Fruit fly (Drosophila melanogaster) whole organism, embryonic: ENCODE measurements around the gene LanB1.

ENCODE experiments used
- Abd-B ChIP-seq: fragments of 200-800 bp; sonication (Bioruptor generic); optimal IDR thresholded peaks from 2 replicates; lab custom pipeline; 2018; ENCODE audit warnings: missing biosample characterization, mild to moderate bottlenecking, missing genetic modification characterization, moderate library complexity
- Asciz ChIP-seq: fragments of 200-800 bp; sonication (Bioruptor generic); optimal IDR thresholded peaks from 2 replicates; lab custom pipeline; 2017; ENCODE audit warnings: missing biosample characterization, mild to moderate bottlenecking, missing genetic modification characterization, missing genetic modification reagents
- Atf-2 ChIP-seq: fragments of 200-800 bp; sonication (Bioruptor generic); optimal IDR thresholded peaks from 2 replicates; lab custom pipeline; 2016; ENCODE audit warnings: missing biosample characterization, missing genetic modification characterization
- Awh ChIP-seq: fragments of 200-800 bp; sonication (Bioruptor generic); IDR thresholded peaks from 2 replicates; pipeline ENCODE4, ENCODE4 v1.3.6; 2022; ENCODE audit warnings: missing biosample characterization, missing genetic modification characterization
- Bdp1 ChIP-seq: fragments of 200-800 bp; sonication (Bioruptor generic); optimal IDR thresholded peaks from 3 replicates; lab custom pipeline; 2016; ENCODE audit warnings: missing biosample characterization, missing genetic modification characterization
- CG10565 ChIP-seq: fragments of 200-800 bp; sonication (Bioruptor generic); optimal IDR thresholded peaks from 3 replicates; lab custom pipeline; 2016; ENCODE audit warnings: missing biosample characterization, mild to moderate bottlenecking, missing genetic modification characterization
- CG11398 ChIP-seq: fragments of 200-800 bp; sonication (Bioruptor generic); optimal IDR thresholded peaks from 2 replicates; lab custom pipeline; 2016; ENCODE audit warnings: missing biosample characterization, missing genetic modification characterization
- CG12236 ChIP-seq: fragments of 200-800 bp; sonication (Bioruptor generic); optimal IDR thresholded peaks from 2 replicates; lab custom pipeline; 2016; ENCODE audit warnings: missing biosample characterization, missing genetic modification characterization
- CG1603 ChIP-seq: fragments of 200-800 bp; sonication (Bioruptor generic); optimal IDR thresholded peaks from 2 replicates; lab custom pipeline; 2019; ENCODE audit warnings: missing biosample characterization, mild to moderate bottlenecking, missing genetic modification characterization, moderate library complexity
- CG16813 ChIP-seq: fragments of 200-800 bp; sonication (Bioruptor generic); IDR thresholded peaks from 3 replicates; pipeline ENCODE4 v1.3.6; 2022; ENCODE audit warnings: missing biosample characterization, missing genetic modification characterization; ENCODE audit not compliant: partially characterized antibody
- CG17359 ChIP-seq: fragments of 200-800 bp; sonication (Bioruptor generic); optimal IDR thresholded peaks from 3 replicates; lab custom pipeline; 2018; ENCODE audit warnings: missing biosample characterization, mild to moderate bottlenecking, missing genetic modification characterization, moderate library complexity
- CG17829 ChIP-seq: fragments of 200-800 bp; optimal IDR thresholded peaks from 2 replicates; lab custom pipeline; 2019; ENCODE audit warnings: missing biosample characterization, mild to moderate bottlenecking, missing genetic modification characterization, moderate library complexity
- CG18599 ChIP-seq: fragments of 200-800 bp; sonication (Bioruptor generic); optimal IDR thresholded peaks from 3 replicates; lab custom pipeline; 2017; ENCODE audit warnings: missing biosample characterization, missing genetic modification characterization, mild to moderate bottlenecking, moderate library complexity, missing genetic modification reagents
- CG30403 ChIP-seq: fragments of 200-800 bp; sonication (Bioruptor generic); optimal IDR thresholded peaks from 3 replicates; lab custom pipeline; 2016; ENCODE audit warnings: missing biosample characterization, missing genetic modification characterization
- CG32772 ChIP-seq: fragments of 200-800 bp; sonication (Bioruptor generic); IDR thresholded peaks from 2 replicates; pipeline ENCODE4 v1.3.6; 2022; ENCODE audit warnings: missing biosample characterization, missing genetic modification characterization
- CG34376 ChIP-seq: fragments of 200-800 bp; sonication (Bioruptor generic); optimal IDR thresholded peaks from 2 replicates; lab custom pipeline; 2018; ENCODE audit warnings: missing biosample characterization, mild to moderate bottlenecking, missing genetic modification characterization
- CG4360 ChIP-seq: fragments of 200-800 bp; sonication (Bioruptor generic); IDR thresholded peaks from 2 replicates; pipeline ENCODE4 v1.3.6; 2022; ENCODE audit warnings: missing biosample characterization, missing genetic modification characterization
- CG6689 ChIP-seq: fragments of 200-800 bp; sonication (Bioruptor generic); IDR thresholded peaks from 2 replicates; pipeline ENCODE4 v1.3.6; 2022; ENCODE audit warnings: missing biosample characterization, missing genetic modification characterization
- CG7372 ChIP-seq: fragments of 200-800 bp; sonication (Bioruptor generic); IDR thresholded peaks from 2 replicates; pipeline ENCODE4 v1.3.6; 2022; ENCODE audit warnings: missing biosample characterization, missing genetic modification characterization
- CG8089 ChIP-seq: fragments of 200-800 bp; sonication (Bioruptor generic); optimal IDR thresholded peaks from 3 replicates; lab custom pipeline; 2016; ENCODE audit warnings: missing biosample characterization, missing genetic modification characterization
- CG9215 ChIP-seq: fragments of 200-800 bp; sonication (Bioruptor generic); IDR thresholded peaks from 2 replicates; pipeline ENCODE4 v1.3.6; 2022; ENCODE audit warnings: missing biosample characterization, missing genetic modification characterization
- CG9932 ChIP-seq: fragments of 200-800 bp; sonication (Bioruptor generic); IDR thresholded peaks from 2 replicates; pipeline ENCODE4 v1.3.6; 2022; ENCODE audit warnings: missing biosample characterization, missing genetic modification characterization
- Dip2 ChIP-seq: fragments of 200-800 bp; sonication (Bioruptor generic); IDR thresholded peaks from 2 replicates; pipeline ENCODE4 v1.3.6; 2022; ENCODE audit warnings: missing biosample characterization, missing genetic modification characterization
- Eip74EF ChIP-seq, 2 experiments: fragments of 200-800 bp in 1 of 2; fragments of >200 bp in 1 of 2; sonication (Bioruptor generic) in 1 of 2; optimal IDR thresholded peaks; 2 replicates each; lab custom pipeline; 2017 to 2019; ENCODE audit warnings: missing biosample characterization in 2 of 2, missing genetic modification characterization in 2 of 2, mild to moderate bottlenecking in 1 of 2, moderate library complexity in 1 of 2
- HLHmδ ChIP-seq: fragments of 200-800 bp; sonication (Bioruptor generic); optimal IDR thresholded peaks from 2 replicates; lab custom pipeline; 2018; ENCODE audit warnings: missing biosample characterization, mild to moderate bottlenecking, missing genetic modification characterization, moderate library complexity
- Jarid2 ChIP-seq: fragments of 200-800 bp; sonication (Bioruptor generic); optimal IDR thresholded peaks from 3 replicates; lab custom pipeline; 2017; ENCODE audit warnings: mild to moderate bottlenecking, missing biosample characterization, missing genetic modification reagents, missing genetic modification characterization
- Lhr ChIP-seq: fragments of 200-800 bp; sonication (Bioruptor generic); optimal IDR thresholded peaks from 3 replicates; lab custom pipeline; 2017; ENCODE audit warnings: mild to moderate bottlenecking, missing biosample characterization, missing genetic modification reagents, missing genetic modification characterization
- NC2α ChIP-seq: fragments of 200-800 bp; sonication (Bioruptor generic); optimal IDR thresholded peaks from 2 replicates; lab custom pipeline; 2016; ENCODE audit warnings: missing biosample characterization, missing genetic modification characterization
- Rfx ChIP-seq: fragments of 200-800 bp; sonication (Bioruptor generic); IDR thresholded peaks from 2 replicates; pipeline ENCODE4 v1.3.6; 2022; ENCODE audit warnings: missing biosample characterization, missing genetic modification characterization
- Rx ChIP-seq: fragments of 200-800 bp; sonication (Bioruptor generic); IDR thresholded peaks from 2 replicates; pipeline ENCODE4 v1.3.6; 2022; ENCODE audit warnings: missing biosample characterization, missing genetic modification characterization
- amos ChIP-seq: fragments of 200-800 bp; sonication (Bioruptor generic); IDR thresholded peaks from 2 replicates; pipeline ENCODE4 v1.3.6; 2022; ENCODE audit warnings: missing biosample characterization, missing genetic modification characterization; ENCODE audit not compliant: partially characterized antibody
- az2 ChIP-seq: fragments of 200-800 bp; sonication (Bioruptor generic); optimal IDR thresholded peaks from 3 replicates; lab custom pipeline; 2016; ENCODE audit warnings: missing biosample characterization, missing genetic modification characterization
- bab2 ChIP-seq: fragments of 200-800 bp; sonication (Bioruptor generic); optimal IDR thresholded peaks from 2 replicates; lab custom pipeline; 2016; ENCODE audit warnings: missing biosample characterization, missing genetic modification characterization
- bigmax ChIP-seq: fragments of 200-800 bp; sonication (Bioruptor generic); optimal IDR thresholded peaks from 2 replicates; lab custom pipeline; 2018; ENCODE audit warnings: missing biosample characterization, mild to moderate bottlenecking, missing genetic modification characterization
- cad ChIP-seq: fragments of >200 bp; optimal IDR thresholded peaks from 2 replicates; lab custom pipeline; 2017; ENCODE audit warnings: missing biosample characterization, missing genetic modification characterization
- chinmo ChIP-seq: fragments of 200-800 bp; sonication (Bioruptor generic); IDR thresholded peaks from 4 replicates; pipeline ENCODE4 v1.3.6; 2022; ENCODE audit warnings: missing biosample characterization, missing genetic modification characterization; ENCODE audit not compliant: partially characterized antibody
- dm ChIP-seq: fragments of 200-800 bp; sonication (Bioruptor generic); optimal IDR thresholded peaks from 3 replicates; lab custom pipeline; 2016; ENCODE audit warnings: missing biosample characterization, missing genetic modification characterization
- gce ChIP-seq: fragments of 200-800 bp; sonication (Bioruptor generic); IDR thresholded peaks from 3 replicates; pipeline ENCODE4 v1.3.6; 2022; ENCODE audit warnings: missing biosample characterization, missing genetic modification characterization
- h ChIP-seq: fragments of >200 bp; optimal IDR thresholded peaks from 2 replicates; lab custom pipeline; 2017
- hb ChIP-seq: fragments of 200-800 bp; sonication (Bioruptor generic); IDR thresholded peaks from 3 replicates; pipeline ENCODE4 v1.3.6; 2022; ENCODE audit warnings: missing biosample characterization, missing genetic modification characterization; ENCODE audit not compliant: partially characterized antibody
- inv ChIP-seq: fragments of 200-800 bp; sonication (Bioruptor generic); IDR thresholded peaks from 2 replicates; pipeline ENCODE4 v1.3.6; 2022; ENCODE audit warnings: missing biosample characterization, missing genetic modification characterization; ENCODE audit not compliant: partially characterized antibody
- jing ChIP-seq: fragments of 200-800 bp; sonication (Bioruptor generic); optimal IDR thresholded peaks from 2 replicates; lab custom pipeline; 2018; ENCODE audit warnings: missing biosample characterization, mild to moderate bottlenecking, missing genetic modification characterization
- ken ChIP-seq: fragments of 200-800 bp; sonication (Bioruptor generic); IDR thresholded peaks from 3 replicates; pipeline ENCODE4 v1.3.6; 2022; ENCODE audit warnings: missing biosample characterization, missing genetic modification characterization
- lmd ChIP-seq: fragments of 200-800 bp; sonication (Bioruptor generic); IDR thresholded peaks from 2 replicates; pipeline ENCODE4 v1.3.6; 2022; ENCODE audit warnings: missing biosample characterization, missing genetic modification characterization
- pan ChIP-seq, 4 experiments: fragments of >200 bp in 3 of 4; fragments of 200-800 bp in 1 of 4; sonication (Bioruptor generic) in 1 of 4; optimal IDR thresholded peaks in 3 of 4; IDR thresholded peaks in 1 of 4; 2 replicates each; pipeline versions ENCODE4 v1.3.6 to Lab custom; 2017 to 2022; ENCODE audit warnings: missing biosample characterization in 2 of 4, missing genetic modification characterization in 2 of 4, mixed read lengths in 1 of 4
- pzg ChIP-seq: fragments of 200-800 bp; sonication (Bioruptor generic); optimal IDR thresholded peaks from 3 replicates; lab custom pipeline; 2018; ENCODE audit warnings: missing biosample characterization, mild to moderate bottlenecking, missing genetic modification characterization, moderate library complexity
- sc ChIP-seq, 3 experiments: fragments of >200 bp in 2 of 3; fragments of 200-800 bp in 1 of 3; sonication (Bioruptor generic) in 1 of 3; optimal IDR thresholded peaks; 2 replicates in 2 of 3; 3 replicates in 1 of 3; lab custom pipeline; 2017; ENCODE audit warnings: mild to moderate bottlenecking in 1 of 3, missing biosample characterization in 1 of 3, missing genetic modification characterization in 1 of 3, missing genetic modification reagents in 1 of 3
- sima ChIP-seq: fragments of 200-800 bp; sonication (Bioruptor generic); optimal IDR thresholded peaks from 2 replicates; lab custom pipeline; 2016; ENCODE audit warnings: missing biosample characterization, missing genetic modification characterization
- sob ChIP-seq: fragments of 200-800 bp; sonication (Bioruptor generic); IDR thresholded peaks from 2 replicates; pipeline ENCODE4 v1.3.6; 2022; ENCODE audit warnings: missing biosample characterization, missing genetic modification characterization
- wor ChIP-seq: fragments of 200-800 bp; sonication (Bioruptor generic); IDR thresholded peaks from 2 replicates; pipeline ENCODE4 v1.3.6; 2022; ENCODE audit warnings: missing biosample characterization, missing genetic modification characterization

LanB1 gene

DNA sequence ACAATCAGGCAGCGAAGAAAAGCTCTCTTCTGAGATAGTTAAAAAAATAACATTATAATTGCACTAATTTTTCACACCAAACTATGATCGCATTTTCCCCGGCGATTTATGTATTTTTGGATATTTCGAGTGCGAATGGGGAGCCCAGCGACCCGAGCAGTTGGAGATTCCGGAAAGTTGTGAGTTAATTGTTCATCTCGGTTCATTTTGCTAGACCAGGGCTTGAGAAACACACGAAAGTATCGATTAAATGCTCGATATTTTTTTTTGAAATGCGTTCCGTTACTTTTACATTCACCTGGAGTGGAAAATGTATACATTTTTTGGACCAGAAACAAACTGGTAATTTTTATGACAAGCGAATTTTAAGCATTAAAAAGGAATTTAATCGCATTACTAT is 719 bp upstream of the LanB1 start, which contains the start of gene Cdc14 (continued):
- TF ChIP-seq hb (GFP tag; lab: Robert Waterston, UW) (peak; percentile 53; the same call in 1 of the 3 replicates), CG8089 (GFP tag; lab: Kevin White, UChicago) (no peak), cad (GFP tag; lab: Kevin White, UChicago) (no peak), wor (GFP tag; lab: Robert Waterston, UW) (no peak), Jarid2 (peak; percentile 54), CG10565 (GFP tag; lab: Kevin White, UChicago) (no peak), Abd-B (GFP tag; lab: Kevin White, UChicago) (no peak), CG9215 (GFP tag; lab: Robert Waterston, UW) (no peak), amos (peak; percentile 74; the same call in 1 of the 2 replicates), CG12236 (peak; percentile 57), NC2α (no peak), sc (optimal IDR thresholded peaks at IDR 0.05; lab: Kevin White, UChicago) (no peak), sc (GFP tag; optimal IDR thresholded peaks at IDR 0.05; lab: Kevin White, UChicago) (no peak), CG6689 (GFP tag; lab: Robert Waterston, UW) (no peak), jing (no peak), ken (GFP tag; lab: Robert Waterston, UW) (no peak), Lhr (no peak), Rx (GFP tag; lab: Robert Waterston, UW) (no peak), Rfx (GFP tag; lab: Robert Waterston, UW) (no peak), CG17829 (no peak), az2 (GFP tag; lab: Kevin White, UChicago) (no peak), sima (GFP tag; lab: Kevin White, UChicago) (no peak), chinmo (GFP tag; lab: Robert Waterston, UW) (peak; percentile 77; the same call in 2 of the 4 replicates), CG32772 (no peak), HLHmδ (GFP tag; lab: Kevin White, UChicago) (peak; percentile 14), sob (GFP tag; lab: Robert Waterston, UW) (no peak), CG34376 (GFP tag; lab: Kevin White, UChicago) (no peak), CG7372 (GFP tag; lab: Robert Waterston, UW) (no peak), h (no peak), CG4360 (GFP tag; lab: Robert Waterston, UW) (no peak), lmd (no peak), CG11398 (GFP tag; lab: Kevin White, UChicago) (no peak), pzg (GFP tag; lab: Kevin White, UChicago) (peak; percentile 60), CG1603 (tag; lab: Kevin White, UChicago) (peak; percentile 38), Bdp1 (GFP tag; lab: Kevin White, UChicago) (no peak), CG9932 (GFP tag; lab: Robert Waterston, UW) (peak; percentile 35; the same call in 1 of the 2 replicates), dm (no peak), Asciz (no peak), CG30403 (GFP tag; lab: Kevin White, UChicago) (no peak), inv (GFP tag; lab: Robert Waterston, UW) (peak; percentile 17; the same call in 1 of the 2 replicates), CG17359 (tag; lab: Kevin White, UChicago) (peak; percentile 8), CG16813 (GFP tag; lab: Robert Waterston, UW) (peak; percentile 53; the same call in 2 of the 3 replicates), CG18599 (no peak), Atf-2 (GFP tag; lab: Kevin White, UChicago) (no peak), Eip74EF (GFP tag; optimal IDR thresholded peaks at IDR 0.05; lab: Kevin White, UChicago) (peak in 1 of 2 experiments; percentile 10), Dip2 (GFP tag; lab: Robert Waterston, UW) (no peak), pan (optimal IDR thresholded peaks at IDR 0.05; lab: Kevin White, UChicago) (no peak), pan (GFP tag; optimal IDR thresholded peaks at IDR 0.05 in 1 of 2, IDR thresholded peaks at IDR 0.05 in 1 of 2) (no peak), Awh (GFP tag; lab: Robert Waterston, UW) (no peak), bigmax (no peak), bab2 (no peak), gce (GFP tag; lab: Robert Waterston, UW) (no peak)
